Worm (Caenorhabditis elegans) whole organism, L3 larva: ENCODE measurements around the gene ctsa-1.2.

Source experiments
- R02D3.7 ChIP-seq: fragments of 150-350 bp; optimal IDR thresholded peaks from 2 replicates; lab custom pipeline; 2014; ENCODE audit warnings: missing biosample characterization, missing genetic modification characterization
- ama-1 ChIP-seq: fragments of 150-350 bp; optimal IDR thresholded peaks from 2 replicates; lab custom pipeline; 2018
- ceh-16 ChIP-seq: sonication (generic microtip); optimal IDR thresholded peaks from 2 replicates; lab custom pipeline; 2017; ENCODE audit warnings: missing biosample characterization, missing genetic modification characterization
- ceh-28 ChIP-seq: fragments of 150-350 bp; optimal IDR thresholded peaks from 2 replicates; lab custom pipeline; 2014; ENCODE audit warnings: missing biosample characterization, missing genetic modification reagents, missing genetic modification characterization
- ceh-82 ChIP-seq: fragments of 150-350 bp; optimal IDR thresholded peaks from 2 replicates; lab custom pipeline; 2014; ENCODE audit warnings: missing biosample characterization, missing genetic modification characterization
- ceh-9 ChIP-seq: sonication (generic microtip); optimal IDR thresholded peaks from 2 replicates; lab custom pipeline; 2018; ENCODE audit warnings: missing biosample characterization, missing genetic modification characterization
- elt-1 ChIP-seq: fragments of 150-350 bp; optimal IDR thresholded peaks from 2 replicates; lab custom pipeline; 2014; ENCODE audit warnings: missing biosample characterization, missing genetic modification characterization
- elt-2 ChIP-seq: sonication (generic microtip); optimal IDR thresholded peaks from 2 replicates; lab custom pipeline; 2016; ENCODE audit warnings: missing genetic modification reagents, mild to moderate bottlenecking, missing genetic modification characterization, missing compliant biosample characterization
- eor-1 ChIP-seq, 2 experiments: fragments of 150-350 bp; optimal IDR thresholded peaks; 2 replicates each; lab custom pipeline; 2014 to 2018; ENCODE audit warnings: missing biosample characterization in 2 of 2, missing genetic modification characterization in 2 of 2
- fkh-10 ChIP-seq: sonication (generic microtip); optimal IDR thresholded peaks from 2 replicates; lab custom pipeline; 2017; ENCODE audit warnings: missing biosample characterization, missing genetic modification reagents, missing genetic modification characterization
- fkh-2 ChIP-seq: fragments of 150-350 bp; optimal IDR thresholded peaks from 2 replicates; lab custom pipeline; 2014; ENCODE audit warnings: missing biosample characterization, missing genetic modification reagents, missing genetic modification characterization
- fos-1 ChIP-seq: fragments of 150-350 bp; optimal IDR thresholded peaks from 2 replicates; lab custom pipeline; 2014; ENCODE audit warnings: missing biosample characterization, missing genetic modification characterization
- hmg-11 ChIP-seq: sonication (generic microtip); optimal IDR thresholded peaks from 2 replicates; lab custom pipeline; 2016; ENCODE audit warnings: missing genetic modification characterization, missing compliant biosample characterization
- jun-1 ChIP-seq: fragments of 150-350 bp; optimal IDR thresholded peaks from 2 replicates; lab custom pipeline; 2014; ENCODE audit warnings: missing biosample characterization, missing genetic modification reagents, missing genetic modification characterization
- lin-15B ChIP-seq: fragments of 150-350 bp; optimal IDR thresholded peaks from 2 replicates; lab custom pipeline; 2014; ENCODE audit warnings: missing biosample characterization, missing genetic modification characterization
- lin-39 ChIP-seq: fragments of 150-350 bp; optimal IDR thresholded peaks from 2 replicates; lab custom pipeline; 2018; ENCODE audit warnings: missing biosample characterization, missing genetic modification reagents, missing genetic modification characterization
- lsy-12 ChIP-seq: sonication (generic microtip); optimal IDR thresholded peaks from 2 replicates; lab custom pipeline; 2016; ENCODE audit warnings: mild to moderate bottlenecking, missing genetic modification characterization, missing compliant biosample characterization
- mml-1 ChIP-seq: fragments of 150-350 bp; sonication (generic microtip); optimal IDR thresholded peaks from 3 replicates; lab custom pipeline; 2014; ENCODE audit warnings: missing biosample characterization, missing genetic modification characterization
- nfya-1 ChIP-seq: sonication (generic microtip); optimal IDR thresholded peaks from 2 replicates; lab custom pipeline; 2017; ENCODE audit warnings: missing genetic modification characterization, mild to moderate bottlenecking, missing compliant biosample characterization, antibody characterized with exemption, moderate library complexity; ENCODE audit not compliant: insufficient read depth
- nhr-11 ChIP-seq: fragments of 150-350 bp; optimal IDR thresholded peaks from 2 replicates; lab custom pipeline; 2014; ENCODE audit warnings: missing biosample characterization, missing genetic modification characterization
- nhr-23 ChIP-seq: fragments of 150-350 bp; optimal IDR thresholded peaks from 2 replicates; lab custom pipeline; 2014; ENCODE audit warnings: missing biosample characterization, missing genetic modification reagents, missing genetic modification characterization
- nhr-25 ChIP-seq: sonication (generic microtip); optimal IDR thresholded peaks from 2 replicates; lab custom pipeline; 2017; ENCODE audit warnings: missing biosample characterization, missing genetic modification characterization
- nhr-43 ChIP-seq: sonication (generic microtip); optimal IDR thresholded peaks from 2 replicates; lab custom pipeline; 2016; ENCODE audit warnings: mild to moderate bottlenecking, missing genetic modification characterization, missing compliant biosample characterization; ENCODE audit not compliant: poor library complexity, severe bottlenecking
- nhr-77 ChIP-seq: fragments of 150-350 bp; optimal IDR thresholded peaks from 2 replicates; lab custom pipeline; 2014; ENCODE audit warnings: missing biosample characterization, missing genetic modification characterization
- pha-4 ChIP-seq: fragments of 150-350 bp; optimal IDR thresholded peaks from 2 replicates; lab custom pipeline; 2014; ENCODE audit warnings: missing biosample characterization, missing genetic modification reagents, missing genetic modification characterization
- pqm-1 ChIP-seq: fragments of 150-350 bp; optimal IDR thresholded peaks from 2 replicates; lab custom pipeline; 2017; ENCODE audit warnings: missing biosample characterization, missing genetic modification characterization, inconsistent platforms
- sea-2 ChIP-seq: fragments of 150-350 bp; sonication (generic microtip); optimal IDR thresholded peaks from 4 replicates; lab custom pipeline; 2014; ENCODE audit warnings: missing biosample characterization, missing genetic modification reagents, missing genetic modification characterization
- skn-1 ChIP-seq: fragments of 150-350 bp; optimal IDR thresholded peaks from 2 replicates; lab custom pipeline; 2014; ENCODE audit warnings: missing biosample characterization, missing genetic modification characterization
- snpc-4 ChIP-seq: fragments of 150-350 bp; optimal IDR thresholded peaks from 2 replicates; lab custom pipeline; 2014; ENCODE audit warnings: missing biosample characterization, missing genetic modification characterization
- tbx-2 ChIP-seq: sonication (generic microtip); optimal IDR thresholded peaks from 2 replicates; lab custom pipeline; 2016; ENCODE audit warnings: mild to moderate bottlenecking, missing genetic modification characterization, missing compliant biosample characterization
- unc-39 ChIP-seq: sonication (generic microtip); optimal IDR thresholded peaks from 4 replicates; lab custom pipeline; 2017; ENCODE audit warnings: missing biosample characterization, missing genetic modification characterization
- unc-62 ChIP-seq: fragments of 150-350 bp; sonication (generic microtip); optimal IDR thresholded peaks from 4 replicates; lab custom pipeline; 2014; ENCODE audit warnings: missing biosample characterization, missing genetic modification reagents, missing genetic modification characterization
- ztf-11 ChIP-seq: fragments of 150-350 bp; optimal IDR thresholded peaks from 2 replicates; lab custom pipeline; 2014; ENCODE audit warnings: missing biosample characterization, missing genetic modification characterization
- ztf-4 ChIP-seq: fragments of 150-350 bp; optimal IDR thresholded peaks from 2 replicates; lab custom pipeline; 2014; ENCODE audit warnings: missing biosample characterization, missing genetic modification characterization

The ctsa-1.2 gene

ce11 chrII:11751615-11752174 is 12.5 kb downstream of the ctsa-1.2 start:
- peak; percentile 56 for TF ChIP-seq sea-2
- peak; percentile 33 for TF ChIP-seq unc-62 (GFP tag; lab: Kevin White, UChicago)
- no peak for TF ChIP-seq unc-39 (tag; lab: Kevin White, UChicago)
- peak; percentile 29 for TF ChIP-seq lin-15B (tag; lab: Kevin White, UChicago)
- TF ChIP-seq ceh-16 (tag; lab: Kevin White, UChicago), result no peak
- TF ChIP-seq hmg-11 (tag; lab: Kevin White, UChicago), result peak; percentile 68
- no peak for TF ChIP-seq ztf-4
- TF ChIP-seq nfya-1, result peak; percentile 72
- peak; percentile 52 for TF ChIP-seq lin-39 (tag; lab: Kevin White, UChicago)

- TF ChIP-seq ceh-9 (tag; lab: Kevin White, UChicago) (no peak), ceh-82 (tag; lab: Kevin White, UChicago) (no peak), pqm-1 (tag; lab: Kevin White, UChicago) (no peak), ztf-4 (no peak), snpc-4 (peak; percentile 58), ztf-11 (tag; lab: Kevin White, UChicago) (no peak)
- TF ChIP-seq, all 47 proteins: peak for 1
These were observed 14.0 kb downstream of the ctsa-1.2 start for ce11 chrII:11753186-11753585.

ce11 chrII:11756684-11757107 is 17.5 kb downstream of the ctsa-1.2 start:
- TF ChIP-seq lin-39 (tag; lab: Kevin White, UChicago) (peak; percentile 68), pha-4 (tag; lab: Kevin White, UChicago) (peak; percentile 94), fos-1 (tag; lab: Kevin White, UChicago) (peak; percentile 65), ama-1 (lab: Kevin White, UChicago) (peak; percentile 100), nhr-25 (peak; percentile 80), lsy-12 (tag; lab: Kevin White, UChicago) (no peak), eor-1 (tag; optimal IDR thresholded peaks at IDR 0.05; lab: Kevin White, UChicago) (peak in 1 of 2 experiments; percentile 11), nhr-77 (tag; lab: Kevin White, UChicago) (no peak), elt-2 (tag; lab: Kevin White, UChicago) (peak; percentile 29), ztf-4 (peak; percentile 83), R02D3.7 (tag; lab: Kevin White, UChicago) (no peak), snpc-4 (peak; percentile 77), tbx-2 (tag; lab: Kevin White, UChicago) (peak; percentile 54), ceh-16 (tag; lab: Kevin White, UChicago) (peak; percentile 67), fkh-2 (tag; lab: Kevin White, UChicago) (no peak), nfya-1 (peak; percentile 83)
- TF ChIP-seq, all 47 proteins: peak for 12

DNA sequence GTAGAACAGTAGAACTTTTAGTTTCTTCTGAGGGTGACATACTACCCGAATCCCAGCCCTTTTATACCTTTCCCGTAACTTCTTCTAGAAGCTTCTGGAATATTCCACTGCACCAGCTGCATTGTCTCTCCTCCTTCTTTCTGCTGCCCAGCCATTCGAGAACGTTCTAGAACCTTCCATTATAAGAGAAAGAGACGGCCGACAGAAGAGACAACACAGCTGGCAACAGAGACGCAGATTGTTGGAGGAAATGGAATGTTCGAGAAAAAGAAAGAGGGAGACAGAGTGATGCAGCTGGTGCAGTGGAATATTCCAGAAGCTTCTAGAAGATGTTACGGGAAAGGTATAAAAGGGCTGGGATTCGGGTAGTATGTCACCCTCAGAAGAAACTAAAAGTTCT is 20.1 kb downstream of the ctsa-1.2 start, which contains the start of the genes F44E5.4 and F44E5.5:
Gene F44E5.4 (minus strand): TSS at position 35 of the 400 bp plus-strand sequence.
Gene F44E5.5 (plus strand): TSS at position 386 of the 400 bp plus-strand sequence.
- TF ChIP-seq elt-2 (tag; lab: Kevin White, UChicago), result peak; percentile 60
- TF ChIP-seq lin-15B (tag; lab: Kevin White, UChicago), result peak; percentile 44
- TF ChIP-seq nhr-23 (tag; lab: Kevin White, UChicago), result peak; percentile 74
- TF ChIP-seq fos-1 (tag; lab: Kevin White, UChicago), result peak; percentile 34
- peak; percentile 38 for TF ChIP-seq pha-4 (tag; lab: Kevin White, UChicago)
- TF ChIP-seq nfya-1, result peak; percentile 92
- TF ChIP-seq eor-1 (tag; optimal IDR thresholded peaks at IDR 0.05; lab: Kevin White, UChicago), result peak in 1 of 2 experiments; percentile 42
- TF ChIP-seq fkh-10 (GFP tag; lab: Kevin White, UChicago), result peak; percentile 9
- TF ChIP-seq tbx-2 (tag; lab: Kevin White, UChicago), result peak; percentile 90
- peak; percentile 98 for TF ChIP-seq lsy-12 (tag; lab: Kevin White, UChicago)
- TF ChIP-seq mml-1, result peak; percentile 66
- peak; percentile 31 for TF ChIP-seq elt-1 (tag; lab: Kevin White, UChicago)
- TF ChIP-seq skn-1 (tag; lab: Kevin White, UChicago), result peak; percentile 12
- peak; percentile 100 for TF ChIP-seq sea-2
- TF ChIP-seq nhr-25, result peak; percentile 61
- peak; percentile 54 for TF ChIP-seq lin-39 (tag; lab: Kevin White, UChicago)
- TF ChIP-seq jun-1 (tag; lab: Kevin White, UChicago), result peak; percentile 93
- peak; percentile 47 for TF ChIP-seq nhr-43 (tag; lab: Kevin White, UChicago)
- peak; percentile 69 for TF ChIP-seq ceh-28 (tag; lab: Kevin White, UChicago)
- peak; percentile 70 for TF ChIP-seq nhr-11 (tag; lab: Kevin White, UChicago)
- TF ChIP-seq, all 47 proteins: peak for 20; not testable (repeated sequence) for 27
